Worm (Caenorhabditis elegans) whole organism, mixed stage, embryonic: ENCODE results near the gene ifb-1.
"Not testable (repeated sequence)": the region's sequence is repeated elsewhere in the genome, so short reads cannot be mapped to it uniquely, and the experiment has no call there.

ENCODE experiments used
- M03D4.4 ChIP-seq: sonication (generic microtip); optimal IDR thresholded peaks from 2 replicates; lab custom pipeline; 2017; ENCODE audit warnings: mild to moderate bottlenecking, missing genetic modification characterization, missing compliant biosample characterization
- bed-3 ChIP-seq: fragments of 200-800 bp; sonication (Bioruptor generic); optimal IDR thresholded peaks from 3 replicates; lab custom pipeline; 2018; ENCODE audit warnings: mild to moderate bottlenecking, missing genetic modification characterization, moderate library complexity, missing compliant biosample characterization
- ceh-39 ChIP-seq: fragments of 150-350 bp; optimal IDR thresholded peaks from 2 replicates; lab custom pipeline; 2014; ENCODE audit warnings: missing biosample characterization, missing genetic modification characterization
- ceh-43 ChIP-seq: fragments of 200-800 bp; sonication (Bioruptor generic); optimal IDR thresholded peaks from 2 replicates; lab custom pipeline; 2018; ENCODE audit warnings: mild to moderate bottlenecking, missing genetic modification characterization, moderate library complexity, missing compliant biosample characterization
- ceh-83 ChIP-seq: fragments of 200-800 bp; sonication (Bioruptor generic); optimal IDR thresholded peaks from 2 replicates; lab custom pipeline; 2018; ENCODE audit warnings: mild to moderate bottlenecking, missing genetic modification characterization, missing compliant biosample characterization
- ces-1 ChIP-seq: fragments of 150-350 bp; optimal IDR thresholded peaks from 2 replicates; lab custom pipeline; 2014; ENCODE audit warnings: missing biosample characterization, missing genetic modification reagents, missing genetic modification characterization
- cnd-1 ChIP-seq: fragments of 200-800 bp; sonication (Bioruptor generic); optimal IDR thresholded peaks from 2 replicates; lab custom pipeline; 2018; ENCODE audit warnings: mild to moderate bottlenecking, missing genetic modification characterization, missing compliant biosample characterization
- drap-1 ChIP-seq: fragments of 200-800 bp; sonication (Bioruptor generic); optimal IDR thresholded peaks from 3 replicates; lab custom pipeline; 2018; ENCODE audit warnings: mild to moderate bottlenecking, missing genetic modification characterization, missing compliant biosample characterization
- elt-1 ChIP-seq: sonication (generic microtip); optimal IDR thresholded peaks from 2 replicates; lab custom pipeline; 2017; ENCODE audit warnings: missing genetic modification characterization, mild to moderate bottlenecking, missing compliant biosample characterization, antibody characterized with exemption, moderate library complexity, borderline replicate concordance; ENCODE audit not compliant: insufficient read depth
- flh-1 ChIP-seq: fragments of 200-800 bp; sonication (Bioruptor generic); optimal IDR thresholded peaks from 2 replicates; lab custom pipeline; 2018; ENCODE audit warnings: mild to moderate bottlenecking, missing genetic modification characterization, moderate library complexity, missing compliant biosample characterization
- hlh-1 ChIP-seq: fragments of 150-350 bp; optimal IDR thresholded peaks from 2 replicates; lab custom pipeline; 2014; ENCODE audit warnings: missing biosample characterization, missing genetic modification reagents, missing genetic modification characterization
- lin-13 ChIP-seq: fragments of 150-350 bp; optimal IDR thresholded peaks from 2 replicates; lab custom pipeline; 2014; ENCODE audit warnings: missing biosample characterization, missing genetic modification characterization
- lin-32 ChIP-seq: fragments of 200-800 bp; sonication (Bioruptor generic); optimal IDR thresholded peaks from 2 replicates; lab custom pipeline; 2018; ENCODE audit warnings: mild to moderate bottlenecking, missing genetic modification characterization, missing compliant biosample characterization
- lsy-2 ChIP-seq: fragments of 150-350 bp; optimal IDR thresholded peaks from 2 replicates; lab custom pipeline; 2014; ENCODE audit warnings: missing biosample characterization, missing genetic modification characterization
- mep-1 ChIP-seq: fragments of 150-350 bp; optimal IDR thresholded peaks from 2 replicates; lab custom pipeline; 2017; ENCODE audit warnings: missing biosample characterization, missing genetic modification reagents, missing genetic modification characterization, inconsistent platforms
- nhr-12 ChIP-seq: fragments of 150-350 bp; optimal IDR thresholded peaks from 2 replicates; lab custom pipeline; 2014; ENCODE audit warnings: missing biosample characterization, missing genetic modification characterization
- nhr-2 ChIP-seq: fragments of 150-350 bp; optimal IDR thresholded peaks from 2 replicates; lab custom pipeline; 2014; ENCODE audit warnings: missing biosample characterization, missing genetic modification characterization
- nhr-76 ChIP-seq: sonication (generic microtip); optimal IDR thresholded peaks from 2 replicates; lab custom pipeline; 2017; ENCODE audit warnings: missing biosample characterization, missing genetic modification characterization
- pha-4 ChIP-seq: fragments of 150-350 bp; optimal IDR thresholded peaks from 2 replicates; lab custom pipeline; 2018; ENCODE audit warnings: missing biosample characterization, missing genetic modification reagents, missing genetic modification characterization
- snpc-4 ChIP-seq: fragments of 150-350 bp; optimal IDR thresholded peaks from 2 replicates; lab custom pipeline; 2014; ENCODE audit warnings: missing biosample characterization, missing genetic modification characterization
- unc-120 ChIP-seq: sonication (generic microtip); optimal IDR thresholded peaks from 2 replicates; lab custom pipeline; 2017; ENCODE audit warnings: missing genetic modification characterization, missing compliant biosample characterization; ENCODE audit not compliant: poor library complexity, severe bottlenecking
- unc-39 ChIP-seq: fragments of 150-350 bp; optimal IDR thresholded peaks from 2 replicates; lab custom pipeline; 2014; ENCODE audit warnings: missing biosample characterization, missing genetic modification characterization
- unc-62 ChIP-seq: fragments of 150-350 bp; optimal IDR thresholded peaks from 2 replicates; lab custom pipeline; 2014; ENCODE audit warnings: missing biosample characterization, missing genetic modification reagents, missing genetic modification characterization
- zip-8 ChIP-seq: fragments of 150-350 bp; optimal IDR thresholded peaks from 2 replicates; lab custom pipeline; 2014; ENCODE audit warnings: missing biosample characterization, missing genetic modification characterization
- ztf-11 ChIP-seq: fragments of 150-350 bp; optimal IDR thresholded peaks from 2 replicates; lab custom pipeline; 2014; ENCODE audit warnings: missing biosample characterization, missing genetic modification characterization

The ifb-1 gene

DNA sequence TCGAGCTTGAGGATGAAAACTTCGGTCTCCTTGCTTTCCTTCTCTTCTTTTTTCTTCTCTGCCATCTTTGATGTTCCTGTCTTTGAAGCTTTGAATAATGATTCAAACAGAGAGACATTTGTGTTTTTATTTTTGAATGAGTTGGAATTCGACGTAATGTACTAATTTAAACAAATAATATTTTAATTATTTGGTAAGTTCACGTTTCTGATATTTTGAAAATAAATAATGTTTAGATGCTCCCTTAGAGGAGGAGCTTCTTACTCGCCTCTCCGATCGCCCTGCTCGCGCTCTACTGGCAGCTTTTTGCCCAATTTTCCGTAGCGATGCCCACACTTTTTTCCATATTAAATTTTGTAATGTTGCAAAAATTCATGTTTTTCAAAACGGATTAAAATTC, 35.7 kb downstream of the ifb-1 start, which contains the start of the genes K05F1.9 and K05F1.1:
Gene K05F1.9, minus strand, starts transcription at position 101 of the 400 bp plus-strand sequence.
Gene K05F1.1, plus strand, starts transcription at position 308 of the 400 bp plus-strand sequence.
- TF ChIP-seq mep-1 (tag; lab: Kevin White, UChicago) (no peak), M03D4.4 (tag; lab: Kevin White, UChicago) (no peak), lsy-2 (tag; lab: Kevin White, UChicago) (no peak)

- TF ChIP-seq zip-8 (tag; lab: Kevin White, UChicago) (peak; percentile 63), lin-32 (GFP tag; lab: Kevin White, UChicago) (no peak), nhr-12 (tag; lab: Kevin White, UChicago) (no peak)
These were observed 38.9 kb downstream of the ifb-1 start for ce11 chrII:5804288-5804687.

ce11 chrII:5805303-5805702, 39.9 kb downstream of the ifb-1 start, which contains the start of gene K05F1.10:
K05F1.10 (minus strand) TSS chrII:5805473.
- TF ChIP-seq snpc-4 (tag; lab: Kevin White, UChicago) (no peak), nhr-2 (tag; lab: Kevin White, UChicago) (no peak), cnd-1 (no peak), flh-1 (GFP tag; lab: Kevin White, UChicago) (no peak), unc-120 (tag; lab: Kevin White, UChicago) (no peak), lin-32 (GFP tag; lab: Kevin White, UChicago) (no peak), pha-4 (tag; lab: Kevin White, UChicago) (no peak), hlh-1 (tag; lab: Kevin White, UChicago) (no peak), elt-1 (tag; lab: Kevin White, UChicago) (no peak), ceh-43 (no peak), M03D4.4 (tag; lab: Kevin White, UChicago) (no peak), ceh-83 (GFP tag; lab: Kevin White, UChicago) (no peak), unc-39 (no peak), zip-8 (tag; lab: Kevin White, UChicago) (no peak)
- TF ChIP-seq, all 35 proteins: peak for 0

DNA sequence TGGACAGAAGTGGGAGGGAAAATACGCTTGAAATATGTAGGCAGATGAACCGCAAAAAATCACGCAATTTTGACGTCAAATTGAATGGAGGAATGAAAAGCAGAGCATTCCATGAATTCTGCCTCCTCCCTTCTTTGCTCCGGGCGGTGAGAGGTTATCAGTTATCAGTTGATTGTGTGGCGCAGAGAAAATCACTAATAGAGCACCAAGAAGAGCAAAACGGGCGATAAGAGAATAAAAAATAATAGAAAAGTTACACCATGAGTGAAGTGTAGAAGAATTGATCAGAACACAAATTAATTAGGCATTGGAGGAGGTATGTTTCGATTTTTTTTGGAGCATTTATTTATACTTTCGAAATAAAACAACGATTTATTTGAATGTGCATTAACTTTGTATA, 41.1 kb downstream of the ifb-1 start:
- TF ChIP-seq cnd-1: no peak

ce11 chrII:5810230-5810629, 44.8 kb downstream of the ifb-1 start, which contains the start of the genes msp-64 and ZK1248.5:
msp-64 (minus strand) TSS chrII:5810330.
ZK1248.5 (plus strand) TSS chrII:5810514.
- no peak for TF ChIP-seq M03D4.4 (tag; lab: Kevin White, UChicago)
- TF ChIP-seq ztf-11 (tag; lab: Kevin White, UChicago): no peak
- no peak for TF ChIP-seq pha-4 (tag; lab: Kevin White, UChicago)
- no peak for TF ChIP-seq ceh-43
- no peak for TF ChIP-seq ces-1 (GFP tag; lab: Kevin White, UChicago)
- no peak for TF ChIP-seq nhr-12 (tag; lab: Kevin White, UChicago)
- no peak for TF ChIP-seq bed-3 (GFP tag; lab: Kevin White, UChicago)
- no peak for TF ChIP-seq unc-120 (tag; lab: Kevin White, UChicago)
- no peak for TF ChIP-seq zip-8 (tag; lab: Kevin White, UChicago)
- TF ChIP-seq nhr-2 (tag; lab: Kevin White, UChicago): no peak
- TF ChIP-seq unc-62 (GFP tag; lab: Kevin White, UChicago): no peak
- TF ChIP-seq nhr-76 (tag; lab: Kevin White, UChicago): no peak
- TF ChIP-seq ceh-83 (GFP tag; lab: Kevin White, UChicago): no peak

- not testable (repeated sequence) for TF ChIP-seq ces-1 (GFP tag; lab: Kevin White, UChicago); nhr-76 (tag; lab: Kevin White, UChicago); lsy-2 (tag; lab: Kevin White, UChicago)
These were observed 50.0 kb downstream of the ifb-1 start, which contains the start of gene wago-5 for ce11 chrII:5815382-5815781. wago-5 (minus strand) TSS chrII:5815482.

DNA sequence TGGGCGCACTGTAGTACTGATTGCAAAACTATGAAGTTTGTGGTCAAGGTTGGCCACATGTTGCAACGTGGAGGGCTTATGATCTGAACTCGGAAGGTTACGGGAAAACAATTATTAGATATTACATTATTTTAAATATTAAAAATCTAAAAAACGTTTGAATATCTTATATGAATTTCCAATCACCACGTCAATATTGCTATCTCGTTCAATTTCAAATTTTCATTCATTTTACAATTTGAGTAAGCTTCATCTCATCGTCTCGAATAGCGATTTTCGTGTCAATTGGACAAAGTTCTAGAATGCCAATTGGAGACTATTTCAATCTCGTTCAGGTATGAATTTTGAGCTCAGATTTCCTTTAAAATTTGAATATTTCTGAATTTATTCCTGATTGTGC, 50.9 kb downstream of the ifb-1 start, which contains the start of gene ZK1248.20:
Gene ZK1248.20, plus strand, starts transcription at position 301 of the 400 bp plus-strand sequence.
- TF ChIP-seq ceh-39 (tag; lab: Kevin White, UChicago) (no peak), lin-13 (tag; lab: Kevin White, UChicago) (no peak), ceh-43 (no peak), zip-8 (tag; lab: Kevin White, UChicago) (no peak), nhr-76 (tag; lab: Kevin White, UChicago) (no peak), nhr-12 (tag; lab: Kevin White, UChicago) (no peak), drap-1 (no peak), ceh-83 (GFP tag; lab: Kevin White, UChicago) (no peak), ztf-11 (tag; lab: Kevin White, UChicago) (no peak), mep-1 (tag; lab: Kevin White, UChicago) (no peak), unc-120 (tag; lab: Kevin White, UChicago) (no peak)
